Worm (Caenorhabditis elegans): Measurements from ENCODE around the gene spp-8.
A peak's percentile ranks its signal among the peaks of the same experiment; 100 is the strongest.

Gene spp-8

ce11 chrIV:8529039-8529438 is 47.6 kb downstream of the spp-8 start:
- TF ChIP-seq jun-1 (tag; optimal IDR thresholded peaks at IDR 0.05) (peak; percentile 22), grh-1 (GFP tag; IDR thresholded peaks at IDR 0.05) (peak; percentile 95), unc-130 (tag; optimal IDR thresholded peaks at IDR 0.05) (peak; percentile 78), hpl-2 (GFP tag; optimal IDR thresholded peaks at IDR 0.05) (no peak), snu-23 (GFP tag; optimal IDR thresholded peaks at IDR 0.05) (peak; percentile 73), efl-1 (optimal IDR thresholded peaks at IDR 0.05) (peak in 1 of 2 experiments; percentile 27), efl-1 (GFP tag; optimal IDR thresholded peaks at IDR 0.05 in 1 of 2) (peak in 1 of 2 experiments; percentile 94), nhr-90 (tag; optimal IDR thresholded peaks at IDR 0.05; ENCODE audit: poor library complexity) (peak; percentile 84), swsn-7 (tag; optimal IDR thresholded peaks at IDR 0.05) (peak; percentile 46), nhr-71 (tag; optimal IDR thresholded peaks at IDR 0.05) (peak; percentile 92), dpl-1 (GFP tag; optimal IDR thresholded peaks at IDR 0.05) (peak in 2 of 3 experiments; percentile 33 to 46), xbp-1 (tag; optimal IDR thresholded peaks at IDR 0.05) (peak; percentile 72), blmp-1 (tag; optimal IDR thresholded peaks at IDR 0.05) (peak; percentile 92), ztf-4 (tag; optimal IDR thresholded peaks at IDR 0.05) (peak; percentile 29), elt-3 (tag; optimal IDR thresholded peaks at IDR 0.05) (peak in 5 of 6 experiments; percentile 25 to 99 (median 70)), nhr-85 (tag) (peak; percentile 99), lin-35 (GFP tag; optimal IDR thresholded peaks at IDR 0.05) (peak in 1 of 2 experiments; percentile 72), nhr-47 (tag; optimal IDR thresholded peaks at IDR 0.05) (peak; percentile 69), fos-1 (tag; optimal IDR thresholded peaks at IDR 0.05) (no peak), nhr-19 (GFP tag; conservative IDR thresholded peaks at IDR 0.05) (peak; percentile 84), aly-2 (tag; optimal IDR thresholded peaks at IDR 0.05) (no peak), lin-13 (GFP tag; optimal IDR thresholded peaks at IDR 0.05) (peak; percentile 26), ceh-82 (tag; optimal IDR thresholded peaks at IDR 0.05) (no peak), lsy-2 (tag; optimal IDR thresholded peaks at IDR 0.05) (peak; percentile 40 to 74), dsc-1 (tag; optimal IDR thresholded peaks at IDR 0.05) (no peak), fkh-4 (tag; optimal IDR thresholded peaks at IDR 0.05; ENCODE audit: borderline replicate concordance) (no peak), lir-3 (tag; optimal IDR thresholded peaks at IDR 0.05; ENCODE audit: poor library complexity) (peak; percentile 6), tlp-1 (tag; optimal IDR thresholded peaks at IDR 0.05) (no peak), nhr-20 (tag; optimal IDR thresholded peaks at IDR 0.05) (peak; percentile 92), hlh-17 (GFP tag; optimal IDR thresholded peaks at IDR 0.05; ENCODE audit: borderline replicate concordance) (no peak), C16A3.4 (tag; optimal IDR thresholded peaks at IDR 0.05) (peak; percentile 47), lin-14 (GFP tag; optimal IDR thresholded peaks at IDR 0.05) (peak; percentile 82), C04F5.9 (tag; optimal IDR thresholded peaks at IDR 0.05) (no peak), mdl-1 (tag; optimal IDR thresholded peaks at IDR 0.05) (peak in 1 of 2 experiments; percentile 76), tbx-2 (tag; optimal IDR thresholded peaks at IDR 0.05) (peak; percentile 72), aha-1 (tag; optimal IDR thresholded peaks at IDR 0.05) (peak; percentile 3), irx-1 (tag; optimal IDR thresholded peaks at IDR 0.05) (peak; percentile 69), mep-1 (tag; optimal IDR thresholded peaks at IDR 0.05) (peak; percentile 77)

DNA sequence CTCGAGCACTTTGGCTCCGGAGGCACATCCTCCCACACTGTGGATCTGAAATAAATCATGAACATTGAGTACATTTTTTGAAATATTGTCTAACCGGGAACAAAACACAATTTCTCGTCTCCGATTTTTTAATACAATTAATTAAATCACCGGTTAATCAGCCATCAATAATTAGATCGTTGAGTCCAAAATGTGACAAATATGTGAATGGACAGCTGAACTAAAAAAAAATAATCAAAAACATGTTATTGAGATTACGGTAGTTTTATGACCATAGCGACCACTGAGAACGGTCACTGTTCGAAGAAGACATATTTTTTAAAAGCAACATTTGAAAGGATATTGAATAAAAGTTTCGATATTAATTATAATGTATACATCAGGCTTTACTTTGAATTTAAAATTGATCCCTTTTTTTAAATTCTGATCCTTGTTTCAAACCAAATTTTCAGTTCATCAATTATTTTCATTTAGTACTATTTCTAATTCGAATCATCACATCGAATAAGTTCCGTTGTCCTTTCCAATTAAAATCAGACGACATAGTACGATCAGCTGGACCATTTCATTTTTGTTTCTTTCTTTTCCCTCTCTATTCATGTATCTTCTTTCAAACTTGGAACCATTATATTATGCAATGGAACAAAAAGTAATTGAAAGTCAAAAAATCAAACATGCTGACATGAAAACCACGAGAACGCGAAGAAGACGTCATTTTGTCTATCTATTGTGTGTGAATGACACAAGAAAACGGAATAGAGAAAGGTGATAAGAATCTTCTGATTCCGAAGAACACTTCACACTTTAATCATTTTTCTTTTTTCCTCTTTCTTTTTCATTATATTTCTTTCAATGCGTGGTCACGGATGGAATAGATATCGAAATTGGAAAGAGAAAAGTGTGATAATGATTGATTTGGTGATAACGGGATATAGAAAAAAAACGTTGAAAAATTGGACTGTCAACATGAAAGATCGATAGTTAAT is 48.9 kb downstream of the spp-8 start:
- TF ChIP-seq tlp-1 (tag; optimal IDR thresholded peaks at IDR 0.05) (peak; percentile 61), fkh-10 (GFP tag; optimal IDR thresholded peaks at IDR 0.05) (no peak), sptf-1 (tag; optimal IDR thresholded peaks at IDR 0.05) (no peak), unc-62 (GFP tag; optimal IDR thresholded peaks at IDR 0.05) (no peak), nhr-77 (tag; optimal IDR thresholded peaks at IDR 0.05) (no peak), hlh-17 (GFP tag; optimal IDR thresholded peaks at IDR 0.05; ENCODE audit: borderline replicate concordance) (no peak), vab-15 (tag; optimal IDR thresholded peaks at IDR 0.05) (no peak), C16A3.4 (tag; optimal IDR thresholded peaks at IDR 0.05) (peak; percentile 25), unc-86 (tag; optimal IDR thresholded peaks at IDR 0.05) (no peak), rnt-1 (tag; optimal IDR thresholded peaks at IDR 0.05) (no peak), ztf-11 (tag; optimal IDR thresholded peaks at IDR 0.05) (no peak), aly-2 (tag; optimal IDR thresholded peaks at IDR 0.05) (no peak), C04F5.9 (tag; optimal IDR thresholded peaks at IDR 0.05) (no peak), nhr-47 (tag; optimal IDR thresholded peaks at IDR 0.05) (peak; percentile 26), isw-1 (GFP tag; IDR thresholded peaks at IDR 0.05) (no peak), grh-1 (GFP tag; IDR thresholded peaks at IDR 0.05) (no peak), lin-39 (tag; optimal IDR thresholded peaks at IDR 0.05) (no peak), dsc-1 (tag; optimal IDR thresholded peaks at IDR 0.05) (no peak), egl-27 (tag; optimal IDR thresholded peaks at IDR 0.05) (no peak), F16B12.6 (tag; optimal IDR thresholded peaks at IDR 0.05) (no peak)

Data from whole organism, L1 larva.